Worm (Caenorhabditis elegans) whole organism, L4 larva: ENCODE measurements around the gene mab-9.

Experiments used
- F49E8.2 ChIP-seq: sonication (generic microtip); optimal IDR thresholded peaks from 2 replicates; lab custom pipeline; 2016; ENCODE audit warnings: missing compliant biosample characterization, mild to moderate bottlenecking, missing genetic modification characterization, borderline replicate concordance
- T26A8.4 ChIP-seq: fragments of 200-800 bp; sonication (Bioruptor generic); IDR thresholded peaks from 2 replicates; pipeline ENCODE4 v1.3.6; 2022; ENCODE audit warnings: missing genetic modification characterization, missing compliant biosample characterization
- ZK337.2 ChIP-seq: fragments of 200-800 bp; sonication (Bioruptor generic); IDR thresholded peaks from 2 replicates; pipeline ENCODE4 v1.3.6; 2022; ENCODE audit warnings: missing genetic modification reagents, missing genetic modification characterization, missing compliant biosample characterization
- aha-1 ChIP-seq: fragments of 150-350 bp; peaks from one replicate; lab custom pipeline; 2014; ENCODE audit warnings: missing biosample characterization, missing genetic modification characterization
- ama-1 ChIP-seq: fragments of 150-350 bp; optimal IDR thresholded peaks from 2 replicates; lab custom pipeline; 2014; ENCODE audit warnings: inconsistent platforms, mixed read lengths
- ceh-20 ChIP-seq: fragments of 200-800 bp; sonication (Bioruptor generic); IDR thresholded peaks from 2 replicates; pipeline ENCODE4 v1.3.6; 2022; ENCODE audit warnings: missing genetic modification reagents, missing genetic modification characterization, missing compliant biosample characterization
- ceh-44 ChIP-seq: fragments of 200-800 bp; sonication (Bioruptor generic); IDR thresholded peaks from 2 replicates; pipeline ENCODE4 v1.3.6; 2022; ENCODE audit warnings: missing genetic modification reagents, missing genetic modification characterization, missing compliant biosample characterization
- ceh-82 ChIP-seq: sonication (generic microtip); optimal IDR thresholded peaks from 2 replicates; lab custom pipeline; 2017; ENCODE audit warnings: missing biosample characterization, missing genetic modification characterization
- cey-2 ChIP-seq: sonication (generic microtip); optimal IDR thresholded peaks from 3 replicates; lab custom pipeline; 2017; ENCODE audit warnings: missing genetic modification characterization, mild to moderate bottlenecking, missing compliant biosample characterization, antibody characterized with exemption, borderline replicate concordance; ENCODE audit not compliant: insufficient read depth
- daf-19 ChIP-seq: fragments of 200-800 bp; sonication (Bioruptor generic); conservative IDR thresholded peaks from 2 replicates; pipeline ENCODE4 v1.3.6; 2022; ENCODE audit warnings: missing genetic modification characterization, missing compliant biosample characterization
- dpl-1 ChIP-seq: fragments of 150-350 bp; optimal IDR thresholded peaks from 2 replicates; lab custom pipeline; 2014; ENCODE audit warnings: missing biosample characterization, missing genetic modification reagents, missing genetic modification characterization
- duxl-1 ChIP-seq: sonication (generic microtip); optimal IDR thresholded peaks from 2 replicates; lab custom pipeline; 2016; ENCODE audit warnings: mild to moderate bottlenecking, missing genetic modification characterization, moderate library complexity, missing compliant biosample characterization; ENCODE audit not compliant: poor library complexity
- egl-27 ChIP-seq: sonication (generic microtip); optimal IDR thresholded peaks from 3 replicates; lab custom pipeline; 2017; ENCODE audit warnings: missing biosample characterization, missing genetic modification reagents, missing genetic modification characterization
- fkh-10 ChIP-seq: fragments of 150-350 bp; optimal IDR thresholded peaks from 2 replicates; lab custom pipeline; 2014; ENCODE audit warnings: missing biosample characterization, missing genetic modification reagents, missing genetic modification characterization
- hlh-30 ChIP-seq: sonication (generic microtip); optimal IDR thresholded peaks from 2 replicates; lab custom pipeline; 2017; ENCODE audit warnings: antibody characterized with exemption, mild to moderate bottlenecking, missing genetic modification characterization, missing compliant biosample characterization; ENCODE audit not compliant: insufficient read depth
- hmg-1.1 ChIP-seq: fragments of 200-800 bp; sonication (Bioruptor generic); IDR thresholded peaks from 2 replicates; pipeline ENCODE4 v1.3.6; 2022; ENCODE audit warnings: missing genetic modification reagents, missing genetic modification characterization, missing compliant biosample characterization
- lim-7 ChIP-seq: fragments of 200-800 bp; sonication (Bioruptor generic); IDR thresholded peaks from 2 replicates; pipeline ENCODE4 v1.3.6; 2022; ENCODE audit warnings: missing genetic modification characterization, missing compliant biosample characterization
- lin-1 ChIP-seq: fragments of 200-800 bp; sonication (Bioruptor generic); IDR thresholded peaks from 2 replicates; pipeline ENCODE4 v1.3.6; 2022; ENCODE audit warnings: missing genetic modification reagents, missing genetic modification characterization, missing compliant biosample characterization
- lin-13 ChIP-seq: fragments of 150-350 bp; optimal IDR thresholded peaks from 2 replicates; lab custom pipeline; 2014; ENCODE audit warnings: missing biosample characterization, missing genetic modification reagents, missing genetic modification characterization
- lin-15B ChIP-seq: fragments of 150-350 bp; sonication (generic microtip); optimal IDR thresholded peaks from 3 replicates; lab custom pipeline; 2014; ENCODE audit warnings: missing biosample characterization, missing genetic modification characterization
- lin-38 ChIP-seq: fragments of 200-800 bp; sonication (Bioruptor generic); IDR thresholded peaks from 2 replicates; pipeline ENCODE4 v1.3.6; 2022; ENCODE audit warnings: missing genetic modification reagents, missing genetic modification characterization, missing compliant biosample characterization
- lir-3 ChIP-seq: sonication (generic microtip); optimal IDR thresholded peaks from 2 replicates; lab custom pipeline; 2016; ENCODE audit warnings: mild to moderate bottlenecking, missing genetic modification characterization, missing compliant biosample characterization
- mep-1 ChIP-seq: fragments of 150-350 bp; sonication (generic microtip); optimal IDR thresholded peaks from 3 replicates; lab custom pipeline; 2014; ENCODE audit warnings: missing biosample characterization, missing genetic modification characterization
- mxl-2 ChIP-seq: fragments of 200-800 bp; sonication (Bioruptor generic); conservative IDR thresholded peaks from 2 replicates; pipeline ENCODE4 v1.3.6; 2022; ENCODE audit warnings: missing genetic modification reagents, missing genetic modification characterization, missing compliant biosample characterization
- nhr-25 ChIP-seq: sonication (generic microtip); optimal IDR thresholded peaks from 2 replicates; lab custom pipeline; 2017; ENCODE audit warnings: missing genetic modification characterization, mild to moderate bottlenecking, missing compliant biosample characterization, antibody characterized with exemption, moderate library complexity, borderline replicate concordance; ENCODE audit not compliant: insufficient read depth
- nhr-48 ChIP-seq: sonication (generic microtip); optimal IDR thresholded peaks from 2 replicates; lab custom pipeline; 2016; ENCODE audit warnings: mild to moderate bottlenecking, missing genetic modification characterization, missing compliant biosample characterization
- nhr-76 ChIP-seq: fragments of 150-350 bp; optimal IDR thresholded peaks from 2 replicates; lab custom pipeline; 2014; ENCODE audit warnings: missing biosample characterization, missing genetic modification characterization
- php-3 ChIP-seq: fragments of 200-800 bp; sonication (Bioruptor generic); IDR thresholded peaks from 2 replicates; pipeline ENCODE4 v1.3.6; 2022; ENCODE audit warnings: missing genetic modification reagents, missing genetic modification characterization, missing compliant biosample characterization
- rbr-2 ChIP-seq: sonication (generic microtip); optimal IDR thresholded peaks from 2 replicates; lab custom pipeline; 2016; ENCODE audit warnings: missing genotype, missing genetic modification characterization, missing compliant biosample characterization
- saeg-2 ChIP-seq: fragments of 200-800 bp; sonication (Bioruptor generic); IDR thresholded peaks from 2 replicates; pipeline ENCODE4 v1.3.6; 2022; ENCODE audit warnings: missing genetic modification reagents, missing genetic modification characterization, missing compliant biosample characterization
- unc-130 ChIP-seq: sonication (generic microtip); optimal IDR thresholded peaks from 2 replicates; lab custom pipeline; 2016; ENCODE audit warnings: missing genetic modification reagents, missing genetic modification characterization, missing compliant biosample characterization
- unc-62 ChIP-seq, 3 experiments: fragments of 150-350 bp in 1 of 3; sonication (generic microtip); optimal IDR thresholded peaks in 2 of 3; peaks in 1 of 3; 1 replicate in 1 of 3; 2 replicates in 2 of 3; lab custom pipeline; 2014 to 2017; ENCODE audit warnings: missing biosample characterization in 3 of 3, missing genetic modification characterization in 3 of 3, missing genetic modification reagents in 3 of 3, missing genotype in 1 of 3
- vab-7 ChIP-seq: fragments of 200-800 bp; sonication (Bioruptor generic); IDR thresholded peaks from 2 replicates; pipeline ENCODE4 v1.3.6; 2022; ENCODE audit warnings: missing genetic modification reagents, missing genetic modification characterization, missing compliant biosample characterization
- ztf-11 ChIP-seq: fragments of 150-350 bp; optimal IDR thresholded peaks from 2 replicates; lab custom pipeline; 2014; ENCODE audit warnings: missing biosample characterization, missing genetic modification characterization

Gene mab-9

ce11 chrII:502638-503037 lies 13.2 kb upstream of the mab-9 start:
- TF ChIP-seq aha-1 (tag; lab: Kevin White, UChicago) (peak; percentile 60), unc-62 (GFP tag; optimal IDR thresholded peaks at IDR 0.05 in 1 of 2; lab: Kevin White, UChicago) (peak in 1 of 2 experiments; percentile 82), unc-62 (tag; optimal IDR thresholded peaks at IDR 0.05; lab: Kevin White, UChicago) (no peak), ceh-44 (GFP tag; lab: Robert Waterston, UW) (no peak), fkh-10 (GFP tag; lab: Kevin White, UChicago) (no peak), lin-13 (GFP tag; lab: Kevin White, UChicago) (no peak), unc-130 (GFP tag; lab: Kevin White, UChicago) (no peak), ceh-82 (tag; lab: Kevin White, UChicago) (no peak)

ce11 chrII:506069-506468 lies 9.8 kb upstream of the mab-9 start:
- TF ChIP-seq dpl-1: peak; percentile 48
- TF ChIP-seq lin-13 (GFP tag; lab: Kevin White, UChicago): no peak
- peak; percentile 25 for TF ChIP-seq rbr-2
- TF ChIP-seq aha-1 (tag; lab: Kevin White, UChicago): peak; percentile 61
- no peak for TF ChIP-seq vab-7 (GFP tag; lab: Robert Waterston, UW)
- no peak for TF ChIP-seq php-3
- TF ChIP-seq duxl-1 (tag; lab: Kevin White, UChicago): no peak
- no peak for TF ChIP-seq mep-1
- no peak for TF ChIP-seq ceh-82 (tag; lab: Kevin White, UChicago)
- TF ChIP-seq egl-27 (tag; lab: Kevin White, UChicago): no peak
- no peak for TF ChIP-seq saeg-2 (GFP tag; lab: Robert Waterston, UW)
- TF ChIP-seq lin-38: peak; percentile 78
- no peak for TF ChIP-seq mxl-2 (GFP tag; lab: Robert Waterston, UW)
- TF ChIP-seq daf-19: no peak
- no peak for TF ChIP-seq nhr-48 (tag; lab: Kevin White, UChicago)
- peak; percentile 63 for TF ChIP-seq hmg-1.1 (GFP tag; lab: Robert Waterston, UW)
- TF ChIP-seq ceh-20 (GFP tag; lab: Robert Waterston, UW): no peak
- no peak for TF ChIP-seq nhr-25 (tag; lab: Kevin White, UChicago)
- TF ChIP-seq lir-3 (tag; lab: Kevin White, UChicago): no peak
- peak in 1 of 2 experiments; percentile 96 for TF ChIP-seq unc-62 (GFP tag; optimal IDR thresholded peaks at IDR 0.05 in 1 of 2; lab: Kevin White, UChicago)
- no peak for TF ChIP-seq unc-62 (tag; optimal IDR thresholded peaks at IDR 0.05; lab: Kevin White, UChicago)
- TF ChIP-seq hlh-30 (tag; lab: Kevin White, UChicago): peak; percentile 66
- TF ChIP-seq T26A8.4 (GFP tag; lab: Robert Waterston, UW): peak; percentile 56; the same call in 1 of the 2 replicates

- TF ChIP-seq nhr-76 (tag; lab: Kevin White, UChicago) (no peak), ceh-44 (GFP tag; lab: Robert Waterston, UW) (no peak), ztf-11 (tag; lab: Kevin White, UChicago) (no peak), unc-62 (GFP tag; optimal IDR thresholded peaks at IDR 0.05 in 1 of 2; lab: Kevin White, UChicago) (peak in 1 of 2 experiments; percentile 97), unc-62 (tag; optimal IDR thresholded peaks at IDR 0.05; lab: Kevin White, UChicago) (no peak), ama-1 (lab: Kevin White, UChicago) (no peak)
These were observed 7.2 kb upstream of the mab-9 start for ce11 chrII:508603-509002.

- TF ChIP-seq ZK337.2 (no peak), daf-19 (no peak), lim-7 (GFP tag; lab: Robert Waterston, UW) (no peak), cey-2 (tag; lab: Kevin White, UChicago) (no peak), F49E8.2 (tag; lab: Kevin White, UChicago) (no peak), lin-1 (GFP tag; lab: Robert Waterston, UW) (no peak), ztf-11 (tag; lab: Kevin White, UChicago) (no peak), lin-15B (tag; lab: Kevin White, UChicago) (no peak)
These were observed 6.6 kb upstream of the mab-9 start, which contains the start of gene srh-105 for ce11 chrII:509230-509629. Gene srh-105, minus strand, starts transcription at chrII:509330.
